Worm (Caenorhabditis elegans): ENCODE data around the gene C26D10.3.

C26D10.3 gene

DNA sequence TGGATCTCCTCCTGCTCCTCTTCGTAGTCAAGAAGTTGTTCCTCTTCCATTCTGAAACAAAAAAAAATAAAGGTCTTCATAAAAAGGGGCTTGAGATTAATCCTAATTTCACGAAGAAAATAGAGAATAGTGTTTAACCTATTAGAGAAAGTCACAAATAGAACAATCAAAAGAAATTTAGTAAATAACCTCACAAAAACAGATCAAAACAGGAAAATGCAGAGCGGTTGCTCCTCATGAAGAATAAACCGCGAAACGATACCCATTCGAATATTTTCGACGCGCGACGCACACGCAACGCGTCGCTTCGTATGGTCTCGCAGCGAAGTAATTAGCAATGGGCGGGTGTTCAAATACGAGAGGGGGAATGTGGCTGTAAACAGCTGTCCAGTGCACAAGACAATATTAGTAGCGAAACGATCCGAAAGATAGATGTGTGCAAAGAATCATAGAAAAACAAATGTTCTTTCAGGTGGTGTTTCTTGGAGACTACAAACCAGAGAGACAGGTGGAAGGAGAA, 3.7 kb downstream of the C26D10.3 start, which contains the start of gene hel-1 (continued):
- TF ChIP-seq hlh-30 (tag; optimal IDR thresholded peaks at IDR 0.05; ENCODE audit: insufficient read depth) (peak; percentile 64), ztf-11 (tag; optimal IDR thresholded peaks at IDR 0.05) (no peak), F37D6.2 (tag; optimal IDR thresholded peaks at IDR 0.05) (no peak), daf-16 (GFP tag; optimal IDR thresholded peaks at IDR 0.05) (peak in 1 of 2 experiments; percentile 76), daf-16 (tag; optimal IDR thresholded peaks at IDR 0.05) (peak; percentile 75), Y75B8A.6 (GFP tag; IDR thresholded peaks at IDR 0.05) (no peak), set-16 (GFP tag; IDR thresholded peaks at IDR 0.05) (no peak)

DNA sequence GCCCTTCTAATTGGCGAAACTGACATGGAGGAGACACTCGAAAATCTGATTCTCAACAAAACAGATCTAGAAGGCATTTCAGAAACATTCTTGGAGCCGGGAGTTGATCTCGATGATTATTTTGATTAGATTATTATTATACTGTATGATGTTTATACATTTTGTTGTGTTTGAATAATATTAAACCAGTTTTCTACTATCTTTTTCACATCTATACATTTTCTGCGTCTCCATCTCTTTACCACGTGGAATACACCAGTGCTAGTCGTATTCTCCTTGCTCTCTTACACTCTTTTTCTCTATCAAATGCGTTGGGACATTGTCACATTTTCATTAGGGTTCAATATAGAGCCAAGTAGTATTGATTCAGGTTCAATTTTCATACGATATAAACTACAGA, 4.3 kb downstream of the C26D10.3 start, which contains the start of gene C26D10.4:
Gene C26D10.4 (plus strand): TSS at position 301 of the 400 bp plus-strand sequence.
- TF ChIP-seq F10B5.3 (tag; optimal IDR thresholded peaks at IDR 0.05) (no peak), mdl-1 (tag; optimal IDR thresholded peaks at IDR 0.05) (peak in 1 of 2 experiments; percentile 3), nhr-41 (GFP tag; IDR thresholded peaks at IDR 0.05) (no peak), zip-2 (tag; optimal IDR thresholded peaks at IDR 0.05) (no peak), lim-7 (GFP tag; IDR thresholded peaks at IDR 0.05) (no peak), daf-19 (GFP tag; conservative IDR thresholded peaks at IDR 0.05) (no peak), mxl-3 (GFP tag; optimal IDR thresholded peaks at IDR 0.05) (peak; percentile 48), hlh-30 (tag; optimal IDR thresholded peaks at IDR 0.05; ENCODE audit: insufficient read depth) (peak; percentile 24)

DNA sequence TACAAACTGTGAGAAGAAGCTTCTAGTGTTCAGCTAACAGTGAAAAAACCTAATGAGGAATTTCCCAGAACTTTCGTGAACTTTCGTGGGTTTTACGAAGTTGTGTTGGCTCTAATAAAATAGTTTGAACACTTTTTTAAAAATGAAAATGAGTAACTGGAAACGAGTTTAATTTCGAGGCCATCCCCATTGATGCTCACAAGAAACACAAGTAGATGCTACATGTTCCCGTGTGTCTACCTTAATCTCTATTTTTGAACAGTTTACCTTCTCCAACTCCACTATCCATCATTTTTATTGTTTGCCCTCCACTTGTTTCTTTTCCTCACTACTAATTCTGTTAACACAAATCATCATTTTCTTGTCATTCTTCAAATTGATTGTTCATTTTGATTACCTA, 8.5 kb downstream of the C26D10.3 start, which contains the start of gene C26D10.7:
Gene C26D10.7 (plus strand): TSS at position 301 of the 400 bp plus-strand sequence.
- TF ChIP-seq D1046.2 (GFP tag; IDR thresholded peaks at IDR 0.05) (no peak), unc-62 (GFP tag; optimal IDR thresholded peaks at IDR 0.05 in 1 of 2) (peak in 1 of 2 experiments; percentile 41), unc-62 (tag; optimal IDR thresholded peaks at IDR 0.05) (no peak), lin-13 (GFP tag; optimal IDR thresholded peaks at IDR 0.05) (no peak)

DNA sequence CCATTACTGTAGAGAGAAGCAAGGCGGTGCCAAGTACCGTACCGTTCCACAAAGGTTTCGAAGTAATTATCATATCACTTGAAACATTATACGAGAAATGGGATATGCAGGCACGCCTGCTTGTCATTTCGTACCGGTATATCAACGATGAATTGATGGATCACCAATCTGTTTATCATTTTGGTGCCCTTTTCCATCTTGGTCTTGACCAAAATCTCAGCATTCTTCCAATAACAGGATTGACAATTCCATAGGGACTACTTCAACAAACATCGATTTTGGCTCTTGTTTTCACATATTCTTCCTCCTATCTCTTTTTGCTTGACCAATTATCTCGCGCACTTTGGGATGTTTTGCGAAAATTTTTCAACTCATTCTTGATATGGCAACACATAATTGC, 13.9 kb downstream of the C26D10.3 start:
- TF ChIP-seq saeg-2 (GFP tag; IDR thresholded peaks at IDR 0.05) (no peak), sdz-12 (GFP tag; optimal IDR thresholded peaks at IDR 0.05) (no peak), unc-62 (GFP tag; optimal IDR thresholded peaks at IDR 0.05 in 1 of 2) (peak in 1 of 2 experiments; percentile 93), unc-62 (tag; optimal IDR thresholded peaks at IDR 0.05) (no peak)

DNA sequence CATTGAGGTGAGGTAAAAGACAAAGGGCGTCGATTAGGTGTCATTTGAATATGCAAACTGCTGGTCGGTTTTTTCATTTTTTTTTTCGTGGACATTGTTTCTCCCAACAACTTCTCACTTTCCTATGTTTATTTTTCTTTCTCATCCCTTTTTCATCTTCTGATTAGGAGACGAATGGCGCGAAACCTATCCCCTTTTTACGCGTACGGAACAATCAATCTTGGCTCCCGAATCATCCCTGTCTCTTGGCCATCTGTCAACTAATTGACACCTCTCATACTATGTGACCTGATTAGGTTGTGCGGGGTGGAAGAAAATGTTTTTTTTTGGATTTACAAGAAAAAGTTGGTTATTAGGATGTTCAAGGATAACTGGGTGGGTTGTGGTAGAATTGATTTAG, 19.6 kb downstream of the C26D10.3 start:
- TF ChIP-seq snpc-4 (tag; optimal IDR thresholded peaks at IDR 0.05) (no peak), F49E8.2 (tag; optimal IDR thresholded peaks at IDR 0.05; ENCODE audit: borderline replicate concordance) (no peak), pqm-1 (tag; optimal IDR thresholded peaks at IDR 0.05) (no peak), Y105C5A.15 (GFP tag; IDR thresholded peaks at IDR 0.05) (no peak), nhr-11 (tag; optimal IDR thresholded peaks at IDR 0.05) (no peak), unc-62 (GFP tag; optimal IDR thresholded peaks at IDR 0.05 in 1 of 2) (peak in 1 of 2 experiments; percentile 70), unc-62 (tag; optimal IDR thresholded peaks at IDR 0.05) (no peak), D1046.2 (GFP tag; IDR thresholded peaks at IDR 0.05) (no peak)

DNA sequence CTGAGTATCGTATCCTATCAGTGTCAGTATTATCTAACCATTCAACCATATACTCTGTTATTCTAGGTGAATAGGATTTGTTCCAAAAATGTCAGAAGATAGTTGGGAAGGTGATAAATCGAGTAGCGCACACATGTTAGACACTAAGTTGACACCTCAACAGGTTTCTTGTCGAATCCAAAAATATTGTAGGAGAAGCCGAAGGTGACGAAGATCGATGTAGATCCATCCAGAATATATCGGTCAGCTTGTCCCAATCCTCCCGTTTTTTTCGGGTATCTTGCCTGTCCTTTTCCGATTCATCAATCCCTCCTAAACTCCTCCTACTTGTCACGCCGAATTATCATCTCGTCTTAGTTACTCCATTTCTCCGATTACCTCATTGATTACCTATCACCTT, 20.4 kb downstream of the C26D10.3 start:
- TF ChIP-seq mep-1 (tag; optimal IDR thresholded peaks at IDR 0.05) (no peak), unc-62 (GFP tag; optimal IDR thresholded peaks at IDR 0.05 in 1 of 2) (peak in 1 of 2 experiments; percentile 96), unc-62 (tag; optimal IDR thresholded peaks at IDR 0.05) (no peak)

DNA sequence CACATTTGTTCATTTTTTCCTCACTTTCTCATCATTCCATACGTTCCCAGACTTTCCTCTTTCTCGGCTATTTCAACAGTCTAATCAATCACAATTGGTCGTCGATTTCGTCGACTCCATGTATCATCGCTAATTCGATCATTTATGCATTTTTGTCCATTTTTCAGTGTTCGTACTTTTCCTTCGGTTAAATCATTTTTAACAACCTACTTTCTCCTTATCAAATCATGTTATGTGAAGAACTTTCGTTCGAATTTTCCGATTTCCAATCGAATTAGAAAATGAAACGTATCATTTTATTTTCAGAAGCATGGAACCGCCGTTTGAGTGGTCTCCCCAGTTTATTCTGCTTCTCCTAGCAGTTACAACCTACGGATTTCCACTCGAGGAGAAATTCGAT, 21.2 kb downstream of the C26D10.3 start, which contains the start of gene eff-1:
Gene eff-1 (plus strand): TSS at position 301 of the 400 bp plus-strand sequence.
- TF ChIP-seq madf-5 (GFP tag; IDR thresholded peaks at IDR 0.05) (no peak), F49E8.2 (tag; optimal IDR thresholded peaks at IDR 0.05; ENCODE audit: borderline replicate concordance) (no peak), unc-39 (tag; optimal IDR thresholded peaks at IDR 0.05) (no peak), lin-39 (tag; optimal IDR thresholded peaks at IDR 0.05) (no peak), egl-43 (GFP tag; IDR thresholded peaks at IDR 0.05) (no peak), daf-16 (GFP tag; optimal IDR thresholded peaks at IDR 0.05) (no peak), daf-16 (tag; optimal IDR thresholded peaks at IDR 0.05) (no peak), dmd-8 (GFP tag; IDR thresholded peaks at IDR 0.05) (no peak), nhr-48 (tag; optimal IDR thresholded peaks at IDR 0.05) (no peak), ceh-28 (tag; optimal IDR thresholded peaks at IDR 0.05) (no peak), aly-2 (tag; optimal IDR thresholded peaks at IDR 0.05) (no peak), lsy-2 (tag; optimal IDR thresholded peaks at IDR 0.05) (no peak), unc-130 (GFP tag; optimal IDR thresholded peaks at IDR 0.05) (no peak), aha-1 (tag) (no peak), arid-1 (GFP tag; conservative IDR thresholded peaks at IDR 0.05) (no peak), skn-1 (tag; optimal IDR thresholded peaks at IDR 0.05) (no peak), zfp-3 (GFP tag; conservative IDR thresholded peaks at IDR 0.05) (no peak), zip-2 (tag; optimal IDR thresholded peaks at IDR 0.05) (no peak), D1046.2 (GFP tag; IDR thresholded peaks at IDR 0.05) (no peak)
